Worm (Caenorhabditis elegans) whole organism, young adult: ENCODE measurements around the gene mtm-5.

Source experiments
- D2030.7 ChIP-seq: fragments of 200-800 bp; sonication (Bioruptor generic); IDR thresholded peaks from 2 replicates; pipeline ENCODE4 v1.3.6; 2022; ENCODE audit warnings: missing genetic modification reagents, missing genetic modification characterization, missing compliant biosample characterization
- F10E7.11 ChIP-seq: sonication (generic microtip); optimal IDR thresholded peaks from 2 replicates; lab custom pipeline; 2017; ENCODE audit warnings: mild to moderate bottlenecking, missing genetic modification characterization, moderate library complexity, missing compliant biosample characterization
- F22D6.2 ChIP-seq: sonication (generic microtip); optimal IDR thresholded peaks from 2 replicates; lab custom pipeline; 2016; ENCODE audit warnings: mild to moderate bottlenecking, missing genetic modification characterization, missing compliant biosample characterization
- F37B4.10 ChIP-seq: fragments of 200-800 bp; sonication (Bioruptor generic); IDR thresholded peaks from 2 replicates; pipeline ENCODE4 v1.3.6; 2022; ENCODE audit warnings: missing genetic modification characterization, missing compliant biosample characterization
- K11D2.4 ChIP-seq: fragments of 200-800 bp; sonication (Bioruptor generic); IDR thresholded peaks from 2 replicates; pipeline ENCODE4 v1.3.6; 2022; ENCODE audit warnings: missing genetic modification reagents, missing genetic modification characterization, missing compliant biosample characterization
- T07F8.4 ChIP-seq: sonication (generic microtip); optimal IDR thresholded peaks from 2 replicates; lab custom pipeline; 2016; ENCODE audit warnings: mild to moderate bottlenecking, missing genetic modification characterization, moderate library complexity, missing compliant biosample characterization
- T26A5.8 ChIP-seq: sonication (generic microtip); optimal IDR thresholded peaks from 2 replicates; lab custom pipeline; 2016; ENCODE audit warnings: missing genetic modification characterization, missing compliant biosample characterization
- Y53F4B.3 ChIP-seq: fragments of 200-800 bp; sonication (Bioruptor generic); IDR thresholded peaks from 2 replicates; pipeline ENCODE4 v1.3.6; 2022; ENCODE audit warnings: missing genetic modification reagents, missing genetic modification characterization, missing compliant biosample characterization
- Y67H2A.10 ChIP-seq: fragments of 200-800 bp; sonication (Bioruptor generic); conservative IDR thresholded peaks from 2 replicates; pipeline ENCODE4 v1.3.6; 2022; ENCODE audit warnings: missing genetic modification reagents, missing genetic modification characterization, missing compliant biosample characterization
- Y79H2A.3 ChIP-seq: fragments of 200-800 bp; sonication (Bioruptor generic); conservative IDR thresholded peaks from 2 replicates; pipeline ENCODE4 v1.3.6; 2022; ENCODE audit warnings: missing genetic modification reagents, missing genetic modification characterization, missing compliant biosample characterization
- akir-1 ChIP-seq: fragments of 200-800 bp; sonication (Bioruptor generic); optimal IDR thresholded peaks from 2 replicates; lab custom pipeline; 2018; ENCODE audit warnings: mild to moderate bottlenecking, missing genetic modification characterization, moderate library complexity, missing compliant biosample characterization
- aptf-2 ChIP-seq: fragments of 200-800 bp; sonication (Bioruptor generic); conservative IDR thresholded peaks from 2 replicates; pipeline ENCODE4 v1.3.6; 2022; ENCODE audit warnings: missing genetic modification reagents, missing genetic modification characterization, missing compliant biosample characterization
- aptf-3 ChIP-seq: fragments of 200-800 bp; sonication (Bioruptor generic); IDR thresholded peaks from 2 replicates; pipeline ENCODE4 v1.3.6; 2022; ENCODE audit warnings: missing genetic modification characterization, missing compliant biosample characterization
- atf-7 ChIP-seq: sonication (generic microtip); optimal IDR thresholded peaks from 2 replicates; lab custom pipeline; 2017; ENCODE audit warnings: mild to moderate bottlenecking, missing genetic modification characterization, missing compliant biosample characterization
- attf-5 ChIP-seq: fragments of 200-800 bp; sonication (Bioruptor generic); optimal IDR thresholded peaks from 2 replicates; lab custom pipeline; 2018; ENCODE audit warnings: mild to moderate bottlenecking, missing genetic modification characterization, missing compliant biosample characterization
- attf-6 ChIP-seq: fragments of 200-800 bp; sonication (Bioruptor generic); IDR thresholded peaks from 2 replicates; pipeline ENCODE4 v1.3.6; 2022; ENCODE audit warnings: missing genetic modification reagents, missing genetic modification characterization, missing compliant biosample characterization
- ccch-3 ChIP-seq: fragments of 200-800 bp; sonication (Bioruptor generic); optimal IDR thresholded peaks from 2 replicates; lab custom pipeline; 2018; ENCODE audit warnings: mild to moderate bottlenecking, missing genetic modification characterization, missing compliant biosample characterization
- cebp-2 ChIP-seq: fragments of 200-800 bp; sonication (Bioruptor generic); IDR thresholded peaks from 2 replicates; pipeline ENCODE4 v1.3.6; 2022; ENCODE audit warnings: missing genetic modification characterization, missing compliant biosample characterization
- ceh-40 ChIP-seq: fragments of 200-800 bp; sonication (Bioruptor generic); IDR thresholded peaks from 2 replicates; pipeline ENCODE4 v1.3.6; 2022; ENCODE audit warnings: missing genetic modification characterization, missing compliant biosample characterization
- egrh-3 ChIP-seq: fragments of 200-800 bp; sonication (Bioruptor generic); IDR thresholded peaks from 2 replicates; pipeline ENCODE4 v1.3.6; 2022; ENCODE audit warnings: missing genetic modification reagents, missing genetic modification characterization, missing compliant biosample characterization
- ekl-4 ChIP-seq: fragments of 200-800 bp; sonication (Bioruptor generic); IDR thresholded peaks from 2 replicates; pipeline ENCODE4 v1.3.6; 2022; ENCODE audit warnings: missing genetic modification reagents, missing genetic modification characterization, missing compliant biosample characterization
- fkh-3 ChIP-seq: sonication (generic microtip); optimal IDR thresholded peaks from 2 replicates; lab custom pipeline; 2016; ENCODE audit warnings: mild to moderate bottlenecking, missing genetic modification characterization, missing compliant biosample characterization
- hlh-12 ChIP-seq: sonication (generic microtip); optimal IDR thresholded peaks from 2 replicates; lab custom pipeline; 2016; ENCODE audit warnings: missing genetic modification characterization, missing compliant biosample characterization
- hmg-1.2 ChIP-seq: fragments of 200-800 bp; sonication (Bioruptor generic); IDR thresholded peaks from 2 replicates; pipeline ENCODE4 v1.3.6; 2022; ENCODE audit warnings: missing genetic modification reagents, missing genetic modification characterization, missing compliant biosample characterization
- let-607 ChIP-seq, 2 experiments: fragments of 200-800 bp in 1 of 2; sonication (Bioruptor generic) in 1 of 2; sonication (generic microtip) in 1 of 2; optimal IDR thresholded peaks; 2 replicates each; lab custom pipeline; 2016 to 2018; ENCODE audit warnings: mild to moderate bottlenecking in 2 of 2, missing compliant biosample characterization in 2 of 2, missing genetic modification characterization in 2 of 2, moderate library complexity in 2 of 2, missing genotype in 1 of 2
- lin-26 ChIP-seq: fragments of 200-800 bp; sonication (Bioruptor generic); IDR thresholded peaks from 2 replicates; pipeline ENCODE4 v1.3.6; 2022; ENCODE audit warnings: missing genetic modification reagents, missing genetic modification characterization, missing compliant biosample characterization
- lin-54 ChIP-seq: fragments of 200-800 bp; sonication (Bioruptor generic); optimal IDR thresholded peaks from 2 replicates; lab custom pipeline; 2018; ENCODE audit warnings: mild to moderate bottlenecking, missing genetic modification characterization, missing compliant biosample characterization
- lsy-27 ChIP-seq: sonication (generic microtip); optimal IDR thresholded peaks from 2 replicates; lab custom pipeline; 2017; ENCODE audit warnings: missing genetic modification characterization, mild to moderate bottlenecking, missing compliant biosample characterization, antibody characterized with exemption, missing genotype, borderline replicate concordance; ENCODE audit not compliant: insufficient read depth
- madf-6 ChIP-seq: fragments of 200-800 bp; sonication (Bioruptor generic); IDR thresholded peaks from 2 replicates; pipeline ENCODE4 v1.3.6; 2022; ENCODE audit warnings: missing genetic modification reagents, missing genetic modification characterization, missing compliant biosample characterization
- mel-28 ChIP-seq: sonication (generic microtip); optimal IDR thresholded peaks from 2 replicates; lab custom pipeline; 2016; ENCODE audit warnings: borderline replicate concordance, mild to moderate bottlenecking, missing genetic modification characterization, missing compliant biosample characterization
- mes-4 ChIP-seq: sonication (generic microtip); optimal IDR thresholded peaks from 2 replicates; lab custom pipeline; 2016; ENCODE audit warnings: missing genotype, missing genetic modification characterization, missing compliant biosample characterization
- mxl-1 ChIP-seq: sonication (generic microtip); optimal IDR thresholded peaks from 2 replicates; lab custom pipeline; 2016; ENCODE audit warnings: missing genetic modification characterization, missing compliant biosample characterization
- nhr-179 ChIP-seq: sonication (generic microtip); optimal IDR thresholded peaks from 2 replicates; lab custom pipeline; 2016; ENCODE audit warnings: mild to moderate bottlenecking, missing genetic modification characterization, missing compliant biosample characterization
- nhr-27 ChIP-seq: fragments of 200-800 bp; sonication (Bioruptor generic); optimal IDR thresholded peaks from 2 replicates; lab custom pipeline; 2018; ENCODE audit warnings: mild to moderate bottlenecking, missing genetic modification characterization, moderate library complexity, missing compliant biosample characterization
- nhr-80 ChIP-seq: sonication (generic microtip); optimal IDR thresholded peaks from 2 replicates; lab custom pipeline; 2016; ENCODE audit warnings: missing genetic modification characterization, missing compliant biosample characterization
- nhr-90 ChIP-seq: sonication (generic microtip); optimal IDR thresholded peaks from 2 replicates; lab custom pipeline; 2016; ENCODE audit warnings: missing genotype, mild to moderate bottlenecking, missing genetic modification characterization, missing compliant biosample characterization
- pbrm-1 ChIP-seq: fragments of 200-800 bp; sonication (Bioruptor generic); IDR thresholded peaks from 2 replicates; pipeline ENCODE4 v1.3.6; 2022; ENCODE audit warnings: missing genetic modification reagents, missing genetic modification characterization, missing compliant biosample characterization
- rec-8 ChIP-seq, 2 experiments: sonication (generic microtip); optimal IDR thresholded peaks; 2 replicates each; lab custom pipeline; 2016; ENCODE audit warnings: mild to moderate bottlenecking in 2 of 2, missing genetic modification characterization in 2 of 2, missing genetic modification reagents in 2 of 2, missing genotype in 2 of 2, missing biosample characterization in 1 of 2, missing compliant biosample characterization in 1 of 2, moderate library complexity in 1 of 2
- rpc-1 ChIP-seq, 2 experiments: fragments of 150-350 bp in 1 of 2; sonication (generic microtip) in 1 of 2; optimal IDR thresholded peaks; 2 replicates each; lab custom pipeline; 2014 to 2018; ENCODE audit warnings: missing biosample characterization in 1 of 2, missing genetic modification characterization in 1 of 2, missing genetic modification reagents in 1 of 2, missing genotype in 1 of 2
- snpc-3.4 ChIP-seq: sonication (generic microtip); optimal IDR thresholded peaks from 2 replicates; lab custom pipeline; 2017; ENCODE audit warnings: missing genetic modification characterization, mild to moderate bottlenecking, missing compliant biosample characterization, antibody characterized with exemption, moderate library complexity, missing genotype, missing genetic modification reagents
- snpc-4 ChIP-seq, 5 experiments: fragments of 150-350 bp in 1 of 5; sonication (generic microtip) in 4 of 5; optimal IDR thresholded peaks; 2 replicates each; lab custom pipeline; 2014 to 2018; ENCODE audit warnings: missing genetic modification characterization in 5 of 5, missing biosample characterization in 3 of 5, antibody characterized with exemption in 2 of 5, mild to moderate bottlenecking in 2 of 5, missing compliant biosample characterization in 2 of 5, missing genotype in 2 of 5, moderate library complexity in 2 of 5, missing genetic modification reagents in 1 of 5
- tbx-9 ChIP-seq: sonication (generic microtip); optimal IDR thresholded peaks from 2 replicates; lab custom pipeline; 2016; ENCODE audit warnings: borderline replicate concordance, missing genetic modification characterization, inconsistent platforms, missing compliant biosample characterization
- zfh-2 ChIP-seq: fragments of 200-800 bp; sonication (Bioruptor generic); conservative IDR thresholded peaks from 2 replicates; pipeline ENCODE4 v1.3.6; 2022; ENCODE audit warnings: missing genetic modification reagents, missing genetic modification characterization, missing compliant biosample characterization
- ztf-26 ChIP-seq: sonication (generic microtip); optimal IDR thresholded peaks from 2 replicates; lab custom pipeline; 2017; ENCODE audit warnings: missing genetic modification characterization, missing compliant biosample characterization
- ztf-28 ChIP-seq: fragments of 200-800 bp; sonication (Bioruptor generic); IDR thresholded peaks from 2 replicates; pipeline ENCODE4 v1.3.6; 2022; ENCODE audit warnings: missing genetic modification reagents, missing genetic modification characterization, missing compliant biosample characterization
- ztf-6 ChIP-seq: fragments of 200-800 bp; sonication (Bioruptor generic); IDR thresholded peaks from 2 replicates; pipeline ENCODE4 v1.3.6; 2022; ENCODE audit warnings: missing genetic modification reagents, missing genetic modification characterization, missing compliant biosample characterization

The mtm-5 gene

ce11 chrX:5214790-5215189 lies 28.4 kb downstream of the mtm-5 start:
- no peak for TF ChIP-seq K11D2.4 (GFP tag; lab: Robert Waterston, UW)
- no peak for TF ChIP-seq attf-5 (GFP tag; lab: Kevin White, UChicago)
- no peak for TF ChIP-seq snpc-3.4 (tag; lab: Kevin White, UChicago)
- TF ChIP-seq zfh-2 (GFP tag; lab: Robert Waterston, UW): peak; percentile 90
- TF ChIP-seq Y79H2A.3: no peak
- TF ChIP-seq hlh-12 (tag; lab: Kevin White, UChicago): no peak
- no peak for TF ChIP-seq Y67H2A.10 (GFP tag; lab: Robert Waterston, UW)
- TF ChIP-seq ztf-26 (tag; lab: Kevin White, UChicago): no peak
- TF ChIP-seq lin-26: 0 out of 2 replicates have a peak, but pooled peaks have one; percentile 8
- TF ChIP-seq D2030.7: no peak
- no peak for TF ChIP-seq F22D6.2 (tag; lab: Kevin White, UChicago)
- no peak for TF ChIP-seq hmg-1.2 (GFP tag; lab: Robert Waterston, UW)
- 0 out of 2 replicates have a peak, but pooled peaks have one; percentile 7 for TF ChIP-seq ekl-4 (GFP tag; lab: Robert Waterston, UW)
- peak; percentile 22 for TF ChIP-seq fkh-3 (tag; lab: Kevin White, UChicago)
- no peak for TF ChIP-seq F10E7.11
- TF ChIP-seq rpc-1 (optimal IDR thresholded peaks at IDR 0.05; lab: Kevin White, UChicago): no peak
- TF ChIP-seq rpc-1 (tag; optimal IDR thresholded peaks at IDR 0.05; lab: Kevin White, UChicago): no peak
- no peak for TF ChIP-seq T07F8.4 (tag; lab: Kevin White, UChicago)
- TF ChIP-seq snpc-4 (GFP tag; optimal IDR thresholded peaks at IDR 0.05; lab: Kevin White, UChicago): no peak
- no peak for TF ChIP-seq snpc-4 (tag; optimal IDR thresholded peaks at IDR 0.05; lab: Kevin White, UChicago)
- TF ChIP-seq aptf-3 (GFP tag; lab: Robert Waterston, UW): no peak
- TF ChIP-seq attf-6: no peak
- TF ChIP-seq mel-28 (tag; lab: Kevin White, UChicago): no peak
- peak; percentile 65 for TF ChIP-seq egrh-3 (GFP tag; lab: Robert Waterston, UW)
- no peak for TF ChIP-seq tbx-9 (tag; lab: Kevin White, UChicago)
- TF ChIP-seq ztf-6 (GFP tag; lab: Robert Waterston, UW): no peak

- no peak for TF ChIP-seq madf-6 (GFP tag; lab: Robert Waterston, UW)
- TF ChIP-seq nhr-179: no peak
- no peak for TF ChIP-seq fkh-3 (tag; lab: Kevin White, UChicago)
- TF ChIP-seq atf-7: peak; percentile 54
- no peak for TF ChIP-seq tbx-9 (tag; lab: Kevin White, UChicago)
- TF ChIP-seq Y79H2A.3: no peak
- TF ChIP-seq hlh-12 (tag; lab: Kevin White, UChicago): no peak
- TF ChIP-seq mxl-1 (tag; lab: Kevin White, UChicago): no peak
- no peak for TF ChIP-seq ztf-26 (tag; lab: Kevin White, UChicago)
- TF ChIP-seq mes-4 (tag; lab: Kevin White, UChicago): no peak
- no peak for TF ChIP-seq T26A5.8 (tag; lab: Kevin White, UChicago)
- no peak for TF ChIP-seq Y67H2A.10 (GFP tag; lab: Robert Waterston, UW)
- no peak for TF ChIP-seq ccch-3 (GFP tag; lab: Kevin White, UChicago)
- TF ChIP-seq rec-8 (tag; optimal IDR thresholded peaks at IDR 0.05; lab: Kevin White, UChicago): no peak
- no peak for TF ChIP-seq rpc-1 (optimal IDR thresholded peaks at IDR 0.05; lab: Kevin White, UChicago)
- TF ChIP-seq rpc-1 (tag; optimal IDR thresholded peaks at IDR 0.05; lab: Kevin White, UChicago): no peak
- 0 out of 2 replicates have a peak, but pooled peaks have one; percentile 19 for TF ChIP-seq pbrm-1 (GFP tag; lab: Robert Waterston, UW)
- no peak for TF ChIP-seq ztf-28 (GFP tag; lab: Robert Waterston, UW)
- no peak for TF ChIP-seq cebp-2
- TF ChIP-seq nhr-80 (tag; lab: Kevin White, UChicago): peak; percentile 97
- no peak for TF ChIP-seq akir-1 (GFP tag; lab: Kevin White, UChicago)
- no peak for TF ChIP-seq Y53F4B.3 (GFP tag; lab: Robert Waterston, UW)
- no peak for TF ChIP-seq lin-26
- TF ChIP-seq lin-54 (GFP tag; lab: Kevin White, UChicago): no peak
- no peak for TF ChIP-seq nhr-27 (tag; lab: Kevin White, UChicago)
- TF ChIP-seq lsy-27 (tag; lab: Kevin White, UChicago): no peak
- TF ChIP-seq aptf-2 (GFP tag; lab: Robert Waterston, UW): no peak
- peak in 1 of 2 experiments; percentile 61 for TF ChIP-seq let-607 (tag; optimal IDR thresholded peaks at IDR 0.05; lab: Kevin White, UChicago)
- no peak for TF ChIP-seq ceh-40 (GFP tag; lab: Robert Waterston, UW)
- TF ChIP-seq F37B4.10 (GFP tag; lab: Robert Waterston, UW): no peak
- peak; percentile 15 for TF ChIP-seq nhr-90
Observed at ce11 chrX:5213565-5213964, 29.6 kb downstream of the mtm-5 start.
